Fruit fly (Drosophila melanogaster) whole organism, prepupa: Measurements from ENCODE around the gene CG7988.

Experiments used
- cyc ChIP-seq: fragments of 200-800 bp; sonication (Bioruptor generic); optimal IDR thresholded peaks from 3 replicates; lab custom pipeline; 2016; ENCODE audit warnings: missing biosample characterization, missing genetic modification characterization
- esn ChIP-seq: fragments of 200-800 bp; sonication (Bioruptor generic); optimal IDR thresholded peaks from 2 replicates; lab custom pipeline; 2016; ENCODE audit warnings: missing biosample characterization, mild to moderate bottlenecking, missing genetic modification characterization, moderate library complexity
- fd85E ChIP-seq: fragments of 200-800 bp; sonication (Bioruptor generic); optimal IDR thresholded peaks from 3 replicates; lab custom pipeline; 2016; ENCODE audit warnings: missing biosample characterization, missing genetic modification characterization
- fkh ChIP-seq: fragments of 200-800 bp; sonication (Bioruptor generic); optimal IDR thresholded peaks from 3 replicates; lab custom pipeline; 2017; ENCODE audit warnings: missing biosample characterization, mild to moderate bottlenecking, missing genetic modification characterization, moderate library complexity
- pdm3 ChIP-seq: fragments of 200-800 bp; sonication (Bioruptor generic); optimal IDR thresholded peaks from 3 replicates; lab custom pipeline; 2016; ENCODE audit warnings: missing biosample characterization, missing genetic modification characterization
- svp ChIP-seq: fragments of 200-800 bp; sonication (Bioruptor generic); peaks from one replicate; lab custom pipeline; 2016; ENCODE audit warnings: missing biosample characterization, missing genetic modification characterization

DNA sequence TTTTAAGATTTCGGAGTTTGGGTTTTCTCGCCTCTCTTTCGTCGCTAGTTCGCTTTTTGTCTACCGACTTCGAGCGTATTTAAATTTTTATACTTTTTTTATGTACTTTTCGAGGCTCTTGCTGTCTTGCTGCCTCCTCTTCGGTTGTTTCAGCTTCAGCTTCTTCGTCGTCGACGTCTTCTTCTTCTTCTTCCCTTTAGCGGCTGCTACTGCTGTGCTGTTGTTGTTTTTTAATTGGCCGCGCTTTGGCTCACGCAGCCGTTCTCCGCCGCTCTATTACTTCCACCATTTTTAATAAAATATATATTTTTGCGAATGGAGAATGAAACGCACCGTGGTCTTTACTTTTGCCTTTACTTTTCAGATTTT, 23.7 kb upstream of the CG7988 start:
- TF ChIP-seq fkh (no peak), pdm3 (GFP tag; lab: Kevin White, UChicago) (no peak), svp (no peak), cyc (no peak), esn (no peak), fd85E (GFP tag; lab: Kevin White, UChicago) (no peak)
